Worm (Caenorhabditis elegans) whole organism, young adult: Measurements from ENCODE around the gene F12A10.8.
A peak's percentile ranks its signal among the peaks of the same experiment; 100 is the strongest.

Experiments
- B0019.2 ChIP-seq: fragments of 200-800 bp; sonication (Bioruptor generic); conservative IDR thresholded peaks from 2 replicates; pipeline ENCODE4 v1.3.6; 2022; ENCODE audit warnings: missing genetic modification reagents, missing genetic modification characterization, missing compliant biosample characterization
- F33H1.4 ChIP-seq: fragments of 200-800 bp; sonication (Bioruptor generic); IDR thresholded peaks from 2 replicates; pipeline ENCODE4 v1.3.6; 2022; ENCODE audit warnings: missing genetic modification reagents, missing genetic modification characterization, missing compliant biosample characterization
- F57C9.4 ChIP-seq: sonication (generic microtip); optimal IDR thresholded peaks from 2 replicates; lab custom pipeline; 2017; ENCODE audit warnings: mild to moderate bottlenecking, missing genetic modification characterization, missing compliant biosample characterization
- K11D2.4 ChIP-seq: fragments of 200-800 bp; sonication (Bioruptor generic); IDR thresholded peaks from 2 replicates; pipeline ENCODE4 v1.3.6; 2022; ENCODE audit warnings: missing genetic modification reagents, missing genetic modification characterization, missing compliant biosample characterization
- K12H6.12 ChIP-seq: fragments of 200-800 bp; sonication (Bioruptor generic); optimal IDR thresholded peaks from 2 replicates; lab custom pipeline; 2018; ENCODE audit warnings: mild to moderate bottlenecking, missing genetic modification characterization, missing compliant biosample characterization
- T07F8.4 ChIP-seq: sonication (generic microtip); optimal IDR thresholded peaks from 2 replicates; lab custom pipeline; 2016; ENCODE audit warnings: mild to moderate bottlenecking, missing genetic modification characterization, moderate library complexity, missing compliant biosample characterization
- Y53G8AR.9 ChIP-seq: fragments of 200-800 bp; sonication (Bioruptor generic); conservative IDR thresholded peaks from 2 replicates; pipeline ENCODE4 v1.3.6; 2022; ENCODE audit warnings: missing genetic modification reagents, missing genetic modification characterization, missing compliant biosample characterization
- ZK185.1 ChIP-seq: sonication (generic microtip); optimal IDR thresholded peaks from 2 replicates; lab custom pipeline; 2016; ENCODE audit warnings: mild to moderate bottlenecking, missing genetic modification characterization, missing compliant biosample characterization; ENCODE audit not compliant: poor library complexity, severe bottlenecking
- aptf-2 ChIP-seq: fragments of 200-800 bp; sonication (Bioruptor generic); conservative IDR thresholded peaks from 2 replicates; pipeline ENCODE4 v1.3.6; 2022; ENCODE audit warnings: missing genetic modification reagents, missing genetic modification characterization, missing compliant biosample characterization
- atf-7 ChIP-seq: sonication (generic microtip); optimal IDR thresholded peaks from 2 replicates; lab custom pipeline; 2017; ENCODE audit warnings: mild to moderate bottlenecking, missing genetic modification characterization, missing compliant biosample characterization
- athp-1 ChIP-seq: sonication (generic microtip); optimal IDR thresholded peaks from 2 replicates; lab custom pipeline; 2017; ENCODE audit warnings: mild to moderate bottlenecking, missing genetic modification characterization, missing compliant biosample characterization
- attf-5 ChIP-seq: fragments of 200-800 bp; sonication (Bioruptor generic); optimal IDR thresholded peaks from 2 replicates; lab custom pipeline; 2018; ENCODE audit warnings: mild to moderate bottlenecking, missing genetic modification characterization, missing compliant biosample characterization
- attf-6 ChIP-seq: fragments of 200-800 bp; sonication (Bioruptor generic); IDR thresholded peaks from 2 replicates; pipeline ENCODE4 v1.3.6; 2022; ENCODE audit warnings: missing genetic modification reagents, missing genetic modification characterization, missing compliant biosample characterization
- ceh-40 ChIP-seq: fragments of 200-800 bp; sonication (Bioruptor generic); IDR thresholded peaks from 2 replicates; pipeline ENCODE4 v1.3.6; 2022; ENCODE audit warnings: missing genetic modification characterization, missing compliant biosample characterization
- ceh-79 ChIP-seq: sonication (generic microtip); optimal IDR thresholded peaks from 2 replicates; lab custom pipeline; 2017; ENCODE audit warnings: mild to moderate bottlenecking, missing genetic modification characterization, missing compliant biosample characterization
- dox-1 ChIP-seq: fragments of 200-800 bp; sonication (Bioruptor generic); IDR thresholded peaks from 2 replicates; pipeline ENCODE4 v1.3.6; 2022; ENCODE audit warnings: missing genetic modification reagents, missing genetic modification characterization, missing compliant biosample characterization
- efl-1 ChIP-seq: fragments of 150-350 bp; optimal IDR thresholded peaks from 2 replicates; lab custom pipeline; 2014; ENCODE audit warnings: missing biosample characterization, missing genetic modification reagents, missing genetic modification characterization
- egrh-3 ChIP-seq: fragments of 200-800 bp; sonication (Bioruptor generic); IDR thresholded peaks from 2 replicates; pipeline ENCODE4 v1.3.6; 2022; ENCODE audit warnings: missing genetic modification reagents, missing genetic modification characterization, missing compliant biosample characterization
- him-1 ChIP-seq: sonication (generic microtip); optimal IDR thresholded peaks from 2 replicates; lab custom pipeline; 2016; ENCODE audit warnings: missing genotype, missing genetic modification reagents, missing genetic modification characterization, missing compliant biosample characterization
- let-607 ChIP-seq, 2 experiments: fragments of 200-800 bp in 1 of 2; sonication (Bioruptor generic) in 1 of 2; sonication (generic microtip) in 1 of 2; optimal IDR thresholded peaks; 2 replicates each; lab custom pipeline; 2016 to 2018; ENCODE audit warnings: mild to moderate bottlenecking in 2 of 2, missing compliant biosample characterization in 2 of 2, missing genetic modification characterization in 2 of 2, moderate library complexity in 2 of 2, missing genotype in 1 of 2
- lin-35 ChIP-seq, 3 experiments: fragments of 150-350 bp in 2 of 3; sonication (generic microtip) in 1 of 3; optimal IDR thresholded peaks; 2 replicates each; lab custom pipeline; 2014 to 2018; ENCODE audit warnings: missing biosample characterization in 3 of 3, missing genetic modification characterization in 3 of 3, missing genetic modification reagents in 3 of 3
- lin-54 ChIP-seq: fragments of 200-800 bp; sonication (Bioruptor generic); optimal IDR thresholded peaks from 2 replicates; lab custom pipeline; 2018; ENCODE audit warnings: mild to moderate bottlenecking, missing genetic modification characterization, missing compliant biosample characterization
- lsl-1 ChIP-seq: fragments of 200-800 bp; sonication (Bioruptor generic); optimal IDR thresholded peaks from 2 replicates; lab custom pipeline; 2018; ENCODE audit warnings: mild to moderate bottlenecking, missing genetic modification characterization, moderate library complexity, missing compliant biosample characterization
- madf-6 ChIP-seq: fragments of 200-800 bp; sonication (Bioruptor generic); IDR thresholded peaks from 2 replicates; pipeline ENCODE4 v1.3.6; 2022; ENCODE audit warnings: missing genetic modification reagents, missing genetic modification characterization, missing compliant biosample characterization
- madf-8 ChIP-seq: fragments of 200-800 bp; sonication (Bioruptor generic); conservative IDR thresholded peaks from 2 replicates; pipeline ENCODE4 v1.3.6; 2022; ENCODE audit warnings: missing genetic modification reagents, missing genetic modification characterization, missing compliant biosample characterization
- mcd-1 ChIP-seq: fragments of 200-800 bp; sonication (Bioruptor generic); IDR thresholded peaks from 2 replicates; pipeline ENCODE4 v1.3.6; 2022; ENCODE audit warnings: missing genetic modification reagents, missing genetic modification characterization, missing compliant biosample characterization
- nhr-80 ChIP-seq: sonication (generic microtip); optimal IDR thresholded peaks from 2 replicates; lab custom pipeline; 2016; ENCODE audit warnings: missing genetic modification characterization, missing compliant biosample characterization
- pha-4 ChIP-seq: fragments of 150-350 bp; sonication (generic microtip); optimal IDR thresholded peaks from 2 replicates; lab custom pipeline; 2014; ENCODE audit warnings: missing biosample characterization, missing genetic modification reagents, missing genetic modification characterization
- rec-8 ChIP-seq, 2 experiments: sonication (generic microtip); optimal IDR thresholded peaks; 2 replicates each; lab custom pipeline; 2016; ENCODE audit warnings: mild to moderate bottlenecking in 2 of 2, missing genetic modification characterization in 2 of 2, missing genetic modification reagents in 2 of 2, missing genotype in 2 of 2, missing biosample characterization in 1 of 2, missing compliant biosample characterization in 1 of 2, moderate library complexity in 1 of 2
- snpc-4 ChIP-seq, 5 experiments: fragments of 150-350 bp in 1 of 5; sonication (generic microtip) in 4 of 5; optimal IDR thresholded peaks; 2 replicates each; lab custom pipeline; 2014 to 2018; ENCODE audit warnings: missing genetic modification characterization in 5 of 5, missing biosample characterization in 3 of 5, antibody characterized with exemption in 2 of 5, mild to moderate bottlenecking in 2 of 5, missing compliant biosample characterization in 2 of 5, missing genotype in 2 of 5, moderate library complexity in 2 of 5, missing genetic modification reagents in 1 of 5
- unc-130 ChIP-seq: sonication (generic microtip); optimal IDR thresholded peaks from 2 replicates; lab custom pipeline; 2016; ENCODE audit warnings: missing genetic modification reagents, missing genetic modification characterization, missing compliant biosample characterization
- unc-62 ChIP-seq: fragments of 150-350 bp; optimal IDR thresholded peaks from 2 replicates; lab custom pipeline; 2014; ENCODE audit warnings: missing biosample characterization, missing genetic modification reagents, missing genetic modification characterization
- xnd-1 ChIP-seq: sonication (generic microtip); optimal IDR thresholded peaks from 2 replicates; lab custom pipeline; 2016; ENCODE audit warnings: missing genotype, missing genetic modification reagents, missing genetic modification characterization, missing compliant biosample characterization
- ztf-28 ChIP-seq: fragments of 200-800 bp; sonication (Bioruptor generic); IDR thresholded peaks from 2 replicates; pipeline ENCODE4 v1.3.6; 2022; ENCODE audit warnings: missing genetic modification reagents, missing genetic modification characterization, missing compliant biosample characterization

The F12A10.8 gene

DNA sequence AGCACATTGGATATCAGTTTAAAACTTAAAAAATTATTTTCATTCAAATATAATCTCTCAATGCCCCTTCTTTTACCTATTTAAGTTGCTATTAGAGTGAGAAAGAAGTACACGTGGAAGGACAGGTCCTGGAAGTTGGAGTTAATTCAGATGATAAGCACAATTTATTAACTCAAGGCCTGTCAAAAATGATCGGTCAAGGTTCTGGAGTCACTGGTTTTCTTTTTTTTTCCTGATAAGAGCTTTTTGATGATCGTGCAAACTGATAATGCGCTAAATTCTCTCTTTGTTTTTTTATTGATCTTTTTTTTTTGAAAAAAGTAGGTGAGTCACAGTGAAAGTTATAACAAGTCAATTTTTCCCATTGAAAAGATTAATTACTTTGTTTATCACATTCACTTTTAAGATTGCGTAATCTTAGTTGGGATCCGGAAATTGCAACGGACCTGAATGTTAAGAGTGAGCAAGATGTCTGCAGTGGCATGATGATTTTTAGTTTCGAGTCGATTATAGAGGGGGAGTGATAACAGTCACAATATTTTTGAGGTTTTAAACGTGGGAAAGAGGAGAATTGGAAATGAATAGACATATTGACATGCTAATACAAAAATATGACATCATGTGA, 11.7 kb upstream of the F12A10.8 start:
- TF ChIP-seq nhr-80 (tag; lab: Kevin White, UChicago) (peak; percentile 90), atf-7 (tag; lab: Kevin White, UChicago) (peak; percentile 78), egrh-3 (GFP tag; lab: Robert Waterston, UW) (no peak), let-607 (tag; optimal IDR thresholded peaks at IDR 0.05; lab: Kevin White, UChicago) (peak; percentile 88 to 93), unc-62 (GFP tag; lab: Kevin White, UChicago) (peak; percentile 34), pha-4 (no peak), efl-1 (no peak)

- 0 out of 2 replicates have a peak, but pooled peaks have one; percentile 22 for TF ChIP-seq ztf-28 (GFP tag; lab: Robert Waterston, UW)
- peak; percentile 45 for TF ChIP-seq lsl-1 (GFP tag; lab: Kevin White, UChicago)
- no peak for TF ChIP-seq snpc-4 (GFP tag; optimal IDR thresholded peaks at IDR 0.05; lab: Kevin White, UChicago)
- peak in 1 of 4 experiments; percentile 13 for TF ChIP-seq snpc-4 (tag; optimal IDR thresholded peaks at IDR 0.05; lab: Kevin White, UChicago)
- TF ChIP-seq Y53G8AR.9 (GFP tag; lab: Robert Waterston, UW): no peak
- peak; percentile 16 for TF ChIP-seq atf-7 (tag; lab: Kevin White, UChicago)
- peak; percentile 42 for TF ChIP-seq F33H1.4 (GFP tag; lab: Robert Waterston, UW)
- no peak for TF ChIP-seq F57C9.4 (tag; lab: Kevin White, UChicago)
- TF ChIP-seq B0019.2 (GFP tag; lab: Robert Waterston, UW): no peak
- no peak for TF ChIP-seq ceh-40 (GFP tag; lab: Robert Waterston, UW)
- peak; percentile 50 for TF ChIP-seq him-1
- 0 out of 2 replicates have a peak, but pooled peaks have one; percentile 38 for TF ChIP-seq aptf-2 (GFP tag; lab: Robert Waterston, UW)
- no peak for TF ChIP-seq athp-1 (tag; lab: Kevin White, UChicago)
- TF ChIP-seq madf-6 (GFP tag; lab: Robert Waterston, UW): peak; percentile 90
- no peak for TF ChIP-seq K11D2.4 (GFP tag; lab: Robert Waterston, UW)
- TF ChIP-seq ZK185.1 (tag; lab: Kevin White, UChicago): peak; percentile 65
- TF ChIP-seq dox-1 (GFP tag; lab: Robert Waterston, UW): 0 out of 2 replicates have a peak, but pooled peaks have one; percentile 39
- TF ChIP-seq unc-130: peak; percentile 57
- TF ChIP-seq mcd-1 (GFP tag; lab: Robert Waterston, UW): peak; percentile 41
- no peak for TF ChIP-seq ceh-79 (tag; lab: Kevin White, UChicago)
- peak; percentile 76 for TF ChIP-seq xnd-1 (tag; lab: Kevin White, UChicago)
- no peak for TF ChIP-seq T07F8.4 (tag; lab: Kevin White, UChicago)
- peak; percentile 4 for TF ChIP-seq lin-54 (GFP tag; lab: Kevin White, UChicago)
- no peak for TF ChIP-seq efl-1
- peak; percentile 1 for TF ChIP-seq attf-5 (GFP tag; lab: Kevin White, UChicago)
- peak; percentile 7 for TF ChIP-seq K12H6.12 (tag; lab: Kevin White, UChicago)
- TF ChIP-seq attf-6: no peak
- TF ChIP-seq lin-35 (GFP tag; optimal IDR thresholded peaks at IDR 0.05; lab: Kevin White, UChicago): peak in 1 of 3 experiments; percentile 13
- TF ChIP-seq madf-8 (GFP tag; lab: Robert Waterston, UW): peak; percentile 88
- TF ChIP-seq rec-8 (tag; optimal IDR thresholded peaks at IDR 0.05; lab: Kevin White, UChicago): peak in 1 of 2 experiments; percentile 24
- TF ChIP-seq, all 124 proteins: peak for 19
These were observed 10.8 kb upstream of the F12A10.8 start for ce11 chrII:5511417-5512353.
